Fruit fly (Drosophila melanogaster) whole organism, adult: ENCODE data around the gene CG7191.

Experiments
- CG11617 ChIP-seq: fragments of 200-800 bp; sonication (Bioruptor generic); optimal IDR thresholded peaks from 2 replicates; lab custom pipeline; 2017; ENCODE audit warnings: mild to moderate bottlenecking, missing biosample characterization, missing genetic modification reagents, missing genetic modification characterization
- CG12768 ChIP-seq: fragments of 200-800 bp; sonication (Bioruptor generic); optimal IDR thresholded peaks from 2 replicates; lab custom pipeline; 2017; ENCODE audit warnings: missing biosample characterization, missing genetic modification characterization, mild to moderate bottlenecking, moderate library complexity, missing genetic modification reagents
- CG14711 ChIP-seq: fragments of 200-800 bp; sonication (Bioruptor generic); optimal IDR thresholded peaks from 2 replicates; lab custom pipeline; 2018; ENCODE audit warnings: missing biosample characterization, mild to moderate bottlenecking, missing genetic modification characterization, moderate library complexity
- CG1620 ChIP-seq: fragments of 200-800 bp; sonication (Bioruptor generic); optimal IDR thresholded peaks from 2 replicates; lab custom pipeline; 2016; ENCODE audit warnings: missing biosample characterization, missing genetic modification characterization
- CG33017 ChIP-seq: fragments of 200-800 bp; sonication (Bioruptor generic); optimal IDR thresholded peaks from 2 replicates; lab custom pipeline; 2018; ENCODE audit warnings: missing biosample characterization, mild to moderate bottlenecking, missing genetic modification characterization, moderate library complexity
- CG5204 ChIP-seq: fragments of 200-800 bp; sonication (Bioruptor generic); optimal IDR thresholded peaks from 2 replicates; lab custom pipeline; 2016; ENCODE audit warnings: missing biosample characterization, missing genetic modification characterization
- CG7045 ChIP-seq: fragments of 200-800 bp; sonication (Bioruptor generic); optimal IDR thresholded peaks from 2 replicates; lab custom pipeline; 2017; ENCODE audit warnings: missing biosample characterization, mild to moderate bottlenecking, missing genetic modification characterization
- CG7101 ChIP-seq: fragments of 200-800 bp; sonication (Bioruptor generic); optimal IDR thresholded peaks from 2 replicates; lab custom pipeline; 2018; ENCODE audit warnings: missing biosample characterization, mild to moderate bottlenecking, missing genetic modification characterization, moderate library complexity
- Clk ChIP-seq: fragments of 200-800 bp; sonication (Bioruptor generic); optimal IDR thresholded peaks from 2 replicates; lab custom pipeline; 2017; ENCODE audit warnings: missing biosample characterization, missing genetic modification characterization
- Crg-1 ChIP-seq: fragments of 200-800 bp; sonication (Bioruptor generic); optimal IDR thresholded peaks from 2 replicates; lab custom pipeline; 2016; ENCODE audit warnings: missing biosample characterization, missing genetic modification characterization
- Hr96 ChIP-seq: fragments of 200-800 bp; sonication (Bioruptor generic); optimal IDR thresholded peaks from 2 replicates; lab custom pipeline; 2016; ENCODE audit warnings: missing biosample characterization, missing genetic modification characterization
- Mnt ChIP-seq: fragments of 200-800 bp; sonication (Bioruptor generic); optimal IDR thresholded peaks from 2 replicates; lab custom pipeline; 2016; ENCODE audit warnings: missing biosample characterization, mild to moderate bottlenecking, missing genetic modification characterization
- bab1 ChIP-seq: fragments of 200-800 bp; sonication (Bioruptor generic); optimal IDR thresholded peaks from 3 replicates; lab custom pipeline; 2019; ENCODE audit warnings: missing biosample characterization, mild to moderate bottlenecking, missing genetic modification characterization, moderate library complexity
- cic ChIP-seq: fragments of 200-800 bp; sonication (Bioruptor generic); optimal IDR thresholded peaks from 2 replicates; lab custom pipeline; 2017; ENCODE audit warnings: missing biosample characterization, mild to moderate bottlenecking, missing genetic modification characterization, moderate library complexity
- cnc ChIP-seq, 2 experiments: fragments of >200 bp; optimal IDR thresholded peaks; 2 replicates each; lab custom pipeline; 2017
- kay ChIP-seq: fragments of 200-800 bp; sonication (Bioruptor generic); peaks from one replicate; lab custom pipeline; 2016; ENCODE audit warnings: missing biosample characterization, missing genetic modification characterization, borderline replicate concordance
- ovo ChIP-seq: fragments of 200-800 bp; sonication (Bioruptor generic); optimal IDR thresholded peaks from 2 replicates; lab custom pipeline; 2016; ENCODE audit warnings: missing biosample characterization, missing genetic modification characterization
- pad ChIP-seq: fragments of 200-800 bp; sonication (Bioruptor generic); optimal IDR thresholded peaks from 3 replicates; lab custom pipeline; 2017; ENCODE audit warnings: missing biosample characterization, missing genetic modification characterization, mild to moderate bottlenecking, moderate library complexity, missing genetic modification reagents
- tj ChIP-seq: fragments of 200-800 bp; sonication (Bioruptor generic); optimal IDR thresholded peaks from 3 replicates; lab custom pipeline; 2017; ENCODE audit warnings: missing biosample characterization, mild to moderate bottlenecking, missing genetic modification characterization, moderate library complexity
- toe ChIP-seq: fragments of 200-800 bp; sonication (Bioruptor generic); optimal IDR thresholded peaks from 2 replicates; lab custom pipeline; 2016; ENCODE audit warnings: missing biosample characterization, missing genetic modification characterization

The CG7191 gene

dm6 chr2L:7810519-7810918, 43.1 kb downstream of the CG7191 start, which contains the start of gene Cdc14:
Cdc14 (minus strand) TSS chr2L:7810703.
- TF ChIP-seq CG7101 (tag; lab: Kevin White, UChicago), result peak; percentile 27
- peak; percentile 63 for TF ChIP-seq kay
- peak; percentile 14 for TF ChIP-seq Mnt (GFP tag; lab: Kevin White, UChicago)
- no peak for TF ChIP-seq CG14711 (tag; lab: Kevin White, UChicago)
- TF ChIP-seq cnc (optimal IDR thresholded peaks at IDR 0.05; lab: Kevin White, UChicago), result no peak
- peak; percentile 22 for TF ChIP-seq bab1 (GFP tag; lab: Kevin White, UChicago)

- TF ChIP-seq tj (GFP tag; lab: Kevin White, UChicago) (peak; percentile 72), CG7101 (tag; lab: Kevin White, UChicago) (no peak), kay (peak; percentile 22)
These were observed 44.0 kb downstream of the CG7191 start, which contains the start of gene LanB1 for dm6 chr2L:7811249-7812002. LanB1 (plus strand) TSS chr2L:7811438.

dm6 chr2L:7812555-7813339, 45.3 kb downstream of the CG7191 start:
- no peak for TF ChIP-seq CG14711 (tag; lab: Kevin White, UChicago)
- TF ChIP-seq kay, result peak; percentile 16
- peak; percentile 93 for TF ChIP-seq tj (GFP tag; lab: Kevin White, UChicago)
- no peak for TF ChIP-seq toe (GFP tag; lab: Kevin White, UChicago)

dm6 chr2L:7813357-7813756, 45.9 kb downstream of the CG7191 start:
- no peak for TF ChIP-seq CG7101 (tag; lab: Kevin White, UChicago)
- peak; percentile 3 for TF ChIP-seq cic

dm6 chr2L:7820408-7820807, 53.0 kb downstream of the CG7191 start:
- TF ChIP-seq pad (GFP tag; lab: Kevin White, UChicago), result no peak
- no peak for TF ChIP-seq cic
- TF ChIP-seq CG33017 (tag; lab: Kevin White, UChicago), result no peak
- no peak for TF ChIP-seq CG1620
- TF ChIP-seq Clk (GFP tag; lab: Kevin White, UChicago), result no peak
- no peak for TF ChIP-seq CG11617 (GFP tag; lab: Kevin White, UChicago)
- TF ChIP-seq CG7045 (GFP tag; lab: Kevin White, UChicago), result no peak
- no peak for TF ChIP-seq CG14711 (tag; lab: Kevin White, UChicago)
- no peak for TF ChIP-seq CG5204
- TF ChIP-seq toe (GFP tag; lab: Kevin White, UChicago), result no peak
- TF ChIP-seq bab1 (GFP tag; lab: Kevin White, UChicago), result no peak
- TF ChIP-seq Mnt (GFP tag; lab: Kevin White, UChicago), result no peak
- TF ChIP-seq kay, result no peak
- no peak for TF ChIP-seq tj (GFP tag; lab: Kevin White, UChicago)
- TF ChIP-seq CG7101 (tag; lab: Kevin White, UChicago), result no peak
- TF ChIP-seq CG12768 (GFP tag; lab: Kevin White, UChicago), result no peak
- TF ChIP-seq Hr96 (GFP tag; lab: Kevin White, UChicago), result no peak
- TF ChIP-seq ovo (GFP tag; lab: Kevin White, UChicago), result no peak
- no peak for TF ChIP-seq Crg-1 (GFP tag; lab: Kevin White, UChicago)

dm6 chr2L:7820851-7821250, 53.4 kb downstream of the CG7191 start, which contains the start of gene CG7115:
CG7115 (plus strand) TSS chr2L:7821151.
- TF ChIP-seq cnc (optimal IDR thresholded peaks at IDR 0.05; lab: Kevin White, UChicago) (no peak), Mnt (GFP tag; lab: Kevin White, UChicago) (no peak), bab1 (GFP tag; lab: Kevin White, UChicago) (no peak), Clk (GFP tag; lab: Kevin White, UChicago) (no peak), toe (GFP tag; lab: Kevin White, UChicago) (no peak), CG1620 (no peak), kay (no peak), CG5204 (no peak), CG12768 (GFP tag; lab: Kevin White, UChicago) (no peak), CG33017 (tag; lab: Kevin White, UChicago) (no peak), CG7101 (tag; lab: Kevin White, UChicago) (no peak), CG11617 (GFP tag; lab: Kevin White, UChicago) (no peak), Hr96 (GFP tag; lab: Kevin White, UChicago) (no peak), pad (GFP tag; lab: Kevin White, UChicago) (no peak), cic (no peak)
